Worm (Caenorhabditis elegans) whole organism, L3 larva: ENCODE measurements around the gene K02D10.4.

ENCODE experiments used
- R02D3.7 ChIP-seq: fragments of 150-350 bp; optimal IDR thresholded peaks from 2 replicates; lab custom pipeline; 2014; ENCODE audit warnings: missing biosample characterization, missing genetic modification characterization
- ZK546.5 ChIP-seq: sonication (generic microtip); optimal IDR thresholded peaks from 2 replicates; lab custom pipeline; 2017; ENCODE audit warnings: missing biosample characterization, missing genetic modification characterization
- aly-2 ChIP-seq: fragments of 150-350 bp; optimal IDR thresholded peaks from 2 replicates; lab custom pipeline; 2014; ENCODE audit warnings: missing biosample characterization, missing genetic modification characterization
- ceh-9 ChIP-seq: sonication (generic microtip); optimal IDR thresholded peaks from 2 replicates; lab custom pipeline; 2018; ENCODE audit warnings: missing biosample characterization, missing genetic modification characterization
- daf-12 ChIP-seq: fragments of 150-350 bp; optimal IDR thresholded peaks from 2 replicates; lab custom pipeline; 2014; ENCODE audit warnings: missing biosample characterization, missing genetic modification reagents, missing genetic modification characterization
- egl-27 ChIP-seq: sonication (generic microtip); optimal IDR thresholded peaks from 4 replicates; lab custom pipeline; 2017; ENCODE audit warnings: missing biosample characterization, missing genetic modification reagents, missing genetic modification characterization
- egl-5 ChIP-seq: fragments of 150-350 bp; optimal IDR thresholded peaks from 2 replicates; lab custom pipeline; 2017; ENCODE audit warnings: missing biosample characterization, missing genetic modification reagents, missing genetic modification characterization, inconsistent platforms
- elt-1 ChIP-seq: fragments of 150-350 bp; optimal IDR thresholded peaks from 2 replicates; lab custom pipeline; 2014; ENCODE audit warnings: missing biosample characterization, missing genetic modification characterization
- elt-2 ChIP-seq: sonication (generic microtip); optimal IDR thresholded peaks from 2 replicates; lab custom pipeline; 2016; ENCODE audit warnings: missing genetic modification reagents, mild to moderate bottlenecking, missing genetic modification characterization, missing compliant biosample characterization
- fkh-10 ChIP-seq: sonication (generic microtip); optimal IDR thresholded peaks from 2 replicates; lab custom pipeline; 2017; ENCODE audit warnings: missing biosample characterization, missing genetic modification reagents, missing genetic modification characterization
- jun-1 ChIP-seq: fragments of 150-350 bp; optimal IDR thresholded peaks from 2 replicates; lab custom pipeline; 2014; ENCODE audit warnings: missing biosample characterization, missing genetic modification reagents, missing genetic modification characterization
- lin-15B ChIP-seq: fragments of 150-350 bp; optimal IDR thresholded peaks from 2 replicates; lab custom pipeline; 2014; ENCODE audit warnings: missing biosample characterization, missing genetic modification characterization
- lin-39 ChIP-seq: fragments of 150-350 bp; optimal IDR thresholded peaks from 2 replicates; lab custom pipeline; 2018; ENCODE audit warnings: missing biosample characterization, missing genetic modification reagents, missing genetic modification characterization
- lsy-12 ChIP-seq: sonication (generic microtip); optimal IDR thresholded peaks from 2 replicates; lab custom pipeline; 2016; ENCODE audit warnings: mild to moderate bottlenecking, missing genetic modification characterization, missing compliant biosample characterization
- mml-1 ChIP-seq: fragments of 150-350 bp; sonication (generic microtip); optimal IDR thresholded peaks from 3 replicates; lab custom pipeline; 2014; ENCODE audit warnings: missing biosample characterization, missing genetic modification characterization
- nfya-1 ChIP-seq: sonication (generic microtip); optimal IDR thresholded peaks from 2 replicates; lab custom pipeline; 2017; ENCODE audit warnings: missing genetic modification characterization, mild to moderate bottlenecking, missing compliant biosample characterization, antibody characterized with exemption, moderate library complexity; ENCODE audit not compliant: insufficient read depth
- nhr-23 ChIP-seq: fragments of 150-350 bp; optimal IDR thresholded peaks from 2 replicates; lab custom pipeline; 2014; ENCODE audit warnings: missing biosample characterization, missing genetic modification reagents, missing genetic modification characterization
- nhr-25 ChIP-seq: sonication (generic microtip); optimal IDR thresholded peaks from 2 replicates; lab custom pipeline; 2017; ENCODE audit warnings: missing biosample characterization, missing genetic modification characterization
- nhr-43 ChIP-seq: sonication (generic microtip); optimal IDR thresholded peaks from 2 replicates; lab custom pipeline; 2016; ENCODE audit warnings: mild to moderate bottlenecking, missing genetic modification characterization, missing compliant biosample characterization; ENCODE audit not compliant: poor library complexity, severe bottlenecking
- nhr-76 ChIP-seq: fragments of 150-350 bp; sonication (generic microtip); optimal IDR thresholded peaks from 5 replicates; lab custom pipeline; 2014; ENCODE audit warnings: missing biosample characterization, missing genetic modification characterization
- nhr-77 ChIP-seq: fragments of 150-350 bp; optimal IDR thresholded peaks from 2 replicates; lab custom pipeline; 2014; ENCODE audit warnings: missing biosample characterization, missing genetic modification characterization
- pqm-1 ChIP-seq: fragments of 150-350 bp; optimal IDR thresholded peaks from 2 replicates; lab custom pipeline; 2017; ENCODE audit warnings: missing biosample characterization, missing genetic modification characterization, inconsistent platforms
- sea-2 ChIP-seq: fragments of 150-350 bp; sonication (generic microtip); optimal IDR thresholded peaks from 4 replicates; lab custom pipeline; 2014; ENCODE audit warnings: missing biosample characterization, missing genetic modification reagents, missing genetic modification characterization
- skn-1 ChIP-seq: fragments of 150-350 bp; optimal IDR thresholded peaks from 2 replicates; lab custom pipeline; 2014; ENCODE audit warnings: missing biosample characterization, missing genetic modification characterization
- snpc-4 ChIP-seq: fragments of 150-350 bp; optimal IDR thresholded peaks from 2 replicates; lab custom pipeline; 2014; ENCODE audit warnings: missing biosample characterization, missing genetic modification characterization
- tbx-2 ChIP-seq: sonication (generic microtip); optimal IDR thresholded peaks from 2 replicates; lab custom pipeline; 2016; ENCODE audit warnings: mild to moderate bottlenecking, missing genetic modification characterization, missing compliant biosample characterization
- unc-39 ChIP-seq: sonication (generic microtip); optimal IDR thresholded peaks from 4 replicates; lab custom pipeline; 2017; ENCODE audit warnings: missing biosample characterization, missing genetic modification characterization
- unc-62 ChIP-seq: fragments of 150-350 bp; sonication (generic microtip); optimal IDR thresholded peaks from 4 replicates; lab custom pipeline; 2014; ENCODE audit warnings: missing biosample characterization, missing genetic modification reagents, missing genetic modification characterization

Gene K02D10.4

DNA sequence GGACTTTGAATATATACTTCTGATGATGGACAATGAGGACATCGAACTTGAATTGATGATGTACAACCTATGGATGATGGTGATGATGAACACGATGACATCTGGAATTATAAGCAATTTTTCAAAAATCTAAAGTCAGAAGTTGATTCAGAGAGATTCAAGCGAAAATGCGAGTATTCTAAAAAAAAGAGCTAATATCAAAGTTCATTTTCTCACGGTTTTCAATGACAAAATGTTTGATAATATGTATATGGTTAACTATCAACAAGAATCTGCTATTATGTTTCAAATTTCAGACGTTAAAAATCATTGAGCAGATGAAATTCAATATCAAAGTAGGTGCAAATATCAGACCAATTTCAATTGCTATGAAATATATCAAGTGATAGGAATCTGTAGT lies at the start of gene K02D10.4:
K02D10.4 (minus strand) TSS at position 101 of the 400 bp plus-strand sequence.
- no peak for TF ChIP-seq skn-1 (tag; lab: Kevin White, UChicago)

DNA sequence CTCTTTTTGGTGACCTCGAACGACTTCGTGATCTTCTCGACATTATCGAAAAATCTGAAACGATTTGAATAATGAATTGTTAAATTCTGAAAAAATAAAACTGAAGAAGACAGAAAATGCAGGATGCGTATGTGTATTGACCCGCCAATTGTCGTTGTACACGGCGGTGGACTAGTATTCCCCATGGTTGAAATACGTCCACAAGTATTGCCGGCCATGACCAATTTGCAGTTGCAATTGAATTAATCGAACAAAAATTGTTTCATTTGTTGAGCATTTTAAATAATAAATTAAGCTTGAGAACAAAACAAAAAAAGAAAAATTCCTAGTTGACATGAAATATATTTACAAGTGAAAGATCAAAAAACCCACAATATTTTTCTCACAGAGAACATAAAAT lies 49.4 kb upstream of the K02D10.4 start, which contains the start of gene F44E2.3:
F44E2.3 (minus strand) TSS at position 61 of the 400 bp plus-strand sequence.
- TF ChIP-seq lin-15B (tag; lab: Kevin White, UChicago): peak; percentile 66
- TF ChIP-seq nfya-1 (tag; lab: Kevin White, UChicago): peak; percentile 79
- TF ChIP-seq elt-1 (tag; lab: Kevin White, UChicago): no peak

ce11 chrIII:8827128-8827527 lies 47.3 kb upstream of the K02D10.4 start, which contains the start of gene F54F2.9:
Gene F54F2.9, minus strand, starts transcription at chrIII:8827228.
- no peak for TF ChIP-seq nhr-77 (tag; lab: Kevin White, UChicago)
- TF ChIP-seq daf-12 (tag; lab: Kevin White, UChicago): no peak
- TF ChIP-seq snpc-4: no peak
- no peak for TF ChIP-seq lsy-12 (tag; lab: Kevin White, UChicago)
- TF ChIP-seq R02D3.7 (tag; lab: Kevin White, UChicago): no peak
- TF ChIP-seq fkh-10 (GFP tag; lab: Kevin White, UChicago): no peak
- TF ChIP-seq lin-15B (tag; lab: Kevin White, UChicago): no peak
- TF ChIP-seq sea-2: no peak
- TF ChIP-seq ceh-9 (tag; lab: Kevin White, UChicago): no peak
- no peak for TF ChIP-seq nhr-23 (tag; lab: Kevin White, UChicago)
- TF ChIP-seq elt-2: no peak
- no peak for TF ChIP-seq mml-1

- TF ChIP-seq ZK546.5 (tag; lab: Kevin White, UChicago) (no peak), egl-5 (tag; lab: Kevin White, UChicago) (no peak), jun-1 (tag; lab: Kevin White, UChicago) (no peak), unc-39 (tag; lab: Kevin White, UChicago) (no peak), skn-1 (tag; lab: Kevin White, UChicago) (no peak), tbx-2 (tag; lab: Kevin White, UChicago) (no peak), nhr-76 (tag; lab: Kevin White, UChicago) (no peak), pqm-1 (tag; lab: Kevin White, UChicago) (no peak), nhr-23 (tag; lab: Kevin White, UChicago) (no peak), nhr-25 (tag; lab: Kevin White, UChicago) (no peak), nhr-43 (tag; lab: Kevin White, UChicago) (no peak), sea-2 (no peak), unc-62 (GFP tag; lab: Kevin White, UChicago) (no peak), lin-39 (tag; lab: Kevin White, UChicago) (no peak), elt-2 (no peak), aly-2 (tag; lab: Kevin White, UChicago) (no peak), R02D3.7 (tag; lab: Kevin White, UChicago) (no peak), fkh-10 (GFP tag; lab: Kevin White, UChicago) (no peak), lsy-12 (tag; lab: Kevin White, UChicago) (no peak)
Measured at ce11 chrIII:8824556-8824955, 44.7 kb upstream of the K02D10.4 start.

DNA sequence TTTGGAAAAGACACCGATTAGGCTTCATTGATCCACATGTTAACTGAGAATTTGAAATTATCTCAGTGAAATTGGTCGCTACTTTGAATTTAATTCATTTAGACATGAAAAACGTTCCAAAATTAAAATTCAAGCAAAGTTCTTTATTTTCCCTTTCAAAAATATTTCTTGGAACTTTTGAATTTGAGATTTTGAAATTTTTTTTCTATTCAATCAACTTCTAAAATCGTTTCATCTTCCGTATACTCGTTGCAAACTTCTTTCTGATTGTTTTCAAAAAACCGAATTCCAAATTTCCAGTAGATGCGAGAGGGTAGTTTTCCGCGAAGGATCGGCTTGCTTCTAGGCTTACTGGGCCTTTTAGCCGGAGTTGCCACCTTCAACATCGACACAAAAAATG lies 38.8 kb upstream of the K02D10.4 start, which contains the start of gene pat-2:
pat-2 (plus strand) TSS at position 301 of the 400 bp plus-strand sequence.
- no peak for TF ChIP-seq nhr-23 (tag; lab: Kevin White, UChicago)
- TF ChIP-seq aly-2 (tag; lab: Kevin White, UChicago): no peak
- no peak for TF ChIP-seq ZK546.5 (tag; lab: Kevin White, UChicago)
- no peak for TF ChIP-seq tbx-2 (tag; lab: Kevin White, UChicago)

DNA sequence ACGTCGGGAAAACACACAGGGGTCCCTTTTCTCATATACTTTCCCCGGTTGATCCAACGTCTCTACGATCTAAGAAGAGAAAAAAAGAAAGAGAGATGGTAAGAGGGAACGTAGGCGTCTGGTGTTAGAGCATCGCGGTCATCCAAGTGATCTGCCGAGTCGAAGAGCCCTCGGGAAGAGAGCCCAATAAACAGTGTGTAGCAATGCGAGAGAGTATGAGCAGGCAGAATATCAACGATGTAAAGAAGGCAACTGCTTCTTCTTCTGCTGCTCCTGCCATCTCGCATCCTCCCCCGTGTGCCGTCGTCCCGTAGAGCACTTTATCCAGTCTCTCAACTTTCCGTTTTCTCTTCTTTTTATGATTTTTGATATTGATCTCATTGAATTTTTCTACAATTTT lies 35.9 kb upstream of the K02D10.4 start:
- TF ChIP-seq ceh-9 (tag; lab: Kevin White, UChicago) (no peak), egl-27 (tag; lab: Kevin White, UChicago) (no peak), egl-5 (tag; lab: Kevin White, UChicago) (peak; percentile 41), lin-39 (tag; lab: Kevin White, UChicago) (peak; percentile 29)
